Fruit fly (Drosophila melanogaster) whole organism, prepupa: ENCODE data around the gene bru1.

Source experiments
- CG10669 ChIP-seq: fragments of 200-800 bp; sonication (Bioruptor generic); optimal IDR thresholded peaks from 3 replicates; lab custom pipeline; 2018; ENCODE audit warnings: missing biosample characterization, mild to moderate bottlenecking, missing genetic modification characterization, moderate library complexity
- CG11294 ChIP-seq: fragments of 200-800 bp; sonication (Bioruptor generic); IDR thresholded peaks from 2 replicates; pipeline ENCODE4 v1.3.6; 2022; ENCODE audit warnings: missing biosample characterization, missing genetic modification characterization
- CG11762 ChIP-seq: fragments of 200-800 bp; sonication (Bioruptor generic); optimal IDR thresholded peaks from 3 replicates; lab custom pipeline; 2016; ENCODE audit warnings: missing biosample characterization, missing genetic modification characterization; ENCODE audit not compliant: insufficient read depth
- CG15336 ChIP-seq: fragments of 200-800 bp; sonication (Bioruptor generic); IDR thresholded peaks from 2 replicates; pipeline ENCODE4 v1.3.6; 2022; ENCODE audit warnings: missing biosample characterization, missing genetic modification characterization
- CG1621 ChIP-seq: fragments of 200-800 bp; sonication (Bioruptor generic); optimal IDR thresholded peaks from 3 replicates; lab custom pipeline; 2018; ENCODE audit warnings: missing biosample characterization, mild to moderate bottlenecking, missing genetic modification characterization
- CG3032 ChIP-seq: fragments of 200-800 bp; optimal IDR thresholded peaks from 2 replicates; lab custom pipeline; 2019; ENCODE audit warnings: missing biosample characterization, mild to moderate bottlenecking, missing genetic modification characterization, moderate library complexity
- CG31627 ChIP-seq: fragments of 200-800 bp; sonication (Bioruptor generic); optimal IDR thresholded peaks from 3 replicates; lab custom pipeline; 2016; ENCODE audit warnings: missing biosample characterization, missing genetic modification characterization
- CG34406 ChIP-seq: fragments of 200-800 bp; sonication (Bioruptor generic); optimal IDR thresholded peaks from 3 replicates; lab custom pipeline; 2016; ENCODE audit warnings: missing biosample characterization, missing genetic modification characterization
- CG4318 ChIP-seq: fragments of 200-800 bp; sonication (Bioruptor generic); optimal IDR thresholded peaks from 3 replicates; lab custom pipeline; 2017; ENCODE audit warnings: missing biosample characterization, mild to moderate bottlenecking, missing genetic modification characterization
- CG6276 ChIP-seq: fragments of 200-800 bp; sonication (Bioruptor generic); optimal IDR thresholded peaks from 2 replicates; lab custom pipeline; 2017; ENCODE audit warnings: missing biosample characterization, mild to moderate bottlenecking, missing genetic modification characterization
- CG6792 ChIP-seq: fragments of 200-800 bp; sonication (Bioruptor generic); optimal IDR thresholded peaks from 3 replicates; lab custom pipeline; 2016; ENCODE audit warnings: missing biosample characterization, missing genetic modification characterization
- CG6808 ChIP-seq: fragments of 200-800 bp; sonication (Bioruptor generic); optimal IDR thresholded peaks from 3 replicates; lab custom pipeline; 2017; ENCODE audit warnings: missing biosample characterization, missing genetic modification characterization, mild to moderate bottlenecking, moderate library complexity, missing genetic modification reagents
- CG6854 ChIP-seq: fragments of 200-800 bp; sonication (Bioruptor generic); optimal IDR thresholded peaks from 2 replicates; lab custom pipeline; 2017; ENCODE audit warnings: missing biosample characterization, mild to moderate bottlenecking, missing genetic modification characterization
- CG8119 ChIP-seq: fragments of 200-800 bp; sonication (Bioruptor generic); IDR thresholded peaks from 3 replicates; pipeline ENCODE4 v1.3.6; 2022; ENCODE audit warnings: missing biosample characterization, missing genetic modification characterization
- CG9139 ChIP-seq: fragments of 200-800 bp; sonication (Bioruptor generic); optimal IDR thresholded peaks from 3 replicates; lab custom pipeline; 2017; ENCODE audit warnings: missing biosample characterization, mild to moderate bottlenecking, missing genetic modification characterization
- Eip75B ChIP-seq: fragments of 200-800 bp; sonication (Bioruptor generic); optimal IDR thresholded peaks from 3 replicates; lab custom pipeline; 2016; ENCODE audit warnings: missing biosample characterization, missing genetic modification characterization
- Eip78C ChIP-seq: fragments of 200-800 bp; sonication (Bioruptor generic); peaks from one replicate; lab custom pipeline; 2016; ENCODE audit warnings: missing biosample characterization, missing genetic modification characterization
- Eip93F ChIP-seq: fragments of 200-800 bp; sonication (Bioruptor generic); optimal IDR thresholded peaks from 2 replicates; lab custom pipeline; 2016; ENCODE audit warnings: missing biosample characterization, mild to moderate bottlenecking, missing genetic modification characterization
- Ets96B ChIP-seq: fragments of 200-800 bp; optimal IDR thresholded peaks from 2 replicates; lab custom pipeline; 2019; ENCODE audit warnings: missing biosample characterization, mild to moderate bottlenecking, missing genetic modification characterization, moderate library complexity
- Gug ChIP-seq: fragments of 200-800 bp; sonication (Bioruptor generic); IDR thresholded peaks from 2 replicates; pipeline ENCODE4 v1.3.6; 2022; ENCODE audit warnings: missing biosample characterization, missing genetic modification characterization
- Hr38 ChIP-seq: sonication (Bioruptor generic); optimal IDR thresholded peaks from 2 replicates; lab custom pipeline; 2016; ENCODE audit warnings: missing biosample characterization, missing genetic modification characterization
- Hr39 ChIP-seq: fragments of 200-800 bp; sonication (Bioruptor generic); optimal IDR thresholded peaks from 2 replicates; lab custom pipeline; 2016; ENCODE audit warnings: missing biosample characterization, missing genetic modification characterization
- Hr4 ChIP-seq: fragments of 200-800 bp; sonication (Bioruptor generic); optimal IDR thresholded peaks from 3 replicates; lab custom pipeline; 2016; ENCODE audit warnings: missing biosample characterization, missing genetic modification characterization
- Lpt ChIP-seq: fragments of 200-800 bp; sonication (Bioruptor generic); optimal IDR thresholded peaks from 3 replicates; lab custom pipeline; 2016; ENCODE audit warnings: missing biosample characterization, missing genetic modification characterization
- Met ChIP-seq: fragments of 200-800 bp; sonication (Bioruptor generic); optimal IDR thresholded peaks from 3 replicates; lab custom pipeline; 2016; ENCODE audit warnings: missing biosample characterization, missing genetic modification characterization
- Smox ChIP-seq: fragments of 200-800 bp; sonication (Bioruptor generic); optimal IDR thresholded peaks from 3 replicates; lab custom pipeline; 2016; ENCODE audit warnings: missing biosample characterization, missing genetic modification characterization
- Sox102F ChIP-seq: fragments of 200-800 bp; sonication (Bioruptor generic); optimal IDR thresholded peaks from 2 replicates; lab custom pipeline; 2016; ENCODE audit warnings: missing biosample characterization, mild to moderate bottlenecking, missing genetic modification characterization
- Sox14 ChIP-seq: fragments of 200-800 bp; sonication (Bioruptor generic); optimal IDR thresholded peaks from 3 replicates; lab custom pipeline; 2016; ENCODE audit warnings: missing biosample characterization, missing genetic modification characterization
- Sox15 ChIP-seq: fragments of 200-800 bp; sonication (Bioruptor generic); optimal IDR thresholded peaks from 3 replicates; lab custom pipeline; 2016; ENCODE audit warnings: missing biosample characterization, missing genetic modification characterization
- achi ChIP-seq: fragments of 200-800 bp; sonication (Bioruptor generic); optimal IDR thresholded peaks from 3 replicates; lab custom pipeline; 2016; ENCODE audit warnings: missing biosample characterization, missing genetic modification characterization
- acj6 ChIP-seq: fragments of 200-800 bp; sonication (Bioruptor generic); optimal IDR thresholded peaks from 3 replicates; lab custom pipeline; 2016; ENCODE audit warnings: missing biosample characterization, missing genetic modification characterization
- cyc ChIP-seq: fragments of 200-800 bp; sonication (Bioruptor generic); optimal IDR thresholded peaks from 3 replicates; lab custom pipeline; 2016; ENCODE audit warnings: missing biosample characterization, missing genetic modification characterization
- dac ChIP-seq: fragments of 200-800 bp; sonication (Bioruptor generic); optimal IDR thresholded peaks from 2 replicates; lab custom pipeline; 2017; ENCODE audit warnings: missing biosample characterization, mild to moderate bottlenecking, missing genetic modification characterization
- dsx ChIP-seq: fragments of 200-800 bp; optimal IDR thresholded peaks from 3 replicates; lab custom pipeline; 2019; ENCODE audit warnings: missing biosample characterization, mild to moderate bottlenecking, missing genetic modification characterization, moderate library complexity; ENCODE audit not compliant: poor library complexity, severe bottlenecking
- fd59A ChIP-seq: fragments of 200-800 bp; sonication (Bioruptor generic); optimal IDR thresholded peaks from 2 replicates; lab custom pipeline; 2017; ENCODE audit warnings: missing biosample characterization, mild to moderate bottlenecking, missing genetic modification characterization, missing genetic modification reagents
- fd85E ChIP-seq: fragments of 200-800 bp; sonication (Bioruptor generic); optimal IDR thresholded peaks from 3 replicates; lab custom pipeline; 2016; ENCODE audit warnings: missing biosample characterization, missing genetic modification characterization
- fkh ChIP-seq: fragments of 200-800 bp; sonication (Bioruptor generic); optimal IDR thresholded peaks from 3 replicates; lab custom pipeline; 2017; ENCODE audit warnings: missing biosample characterization, mild to moderate bottlenecking, missing genetic modification characterization, moderate library complexity
- lz ChIP-seq: fragments of 200-800 bp; sonication (Bioruptor generic); optimal IDR thresholded peaks from 3 replicates; lab custom pipeline; 2016; ENCODE audit warnings: missing biosample characterization, missing genetic modification characterization
- net ChIP-seq: fragments of 200-800 bp; sonication (Bioruptor generic); optimal IDR thresholded peaks from 3 replicates; lab custom pipeline; 2016; ENCODE audit warnings: missing biosample characterization, missing genetic modification characterization
- pdm3 ChIP-seq: fragments of 200-800 bp; sonication (Bioruptor generic); optimal IDR thresholded peaks from 3 replicates; lab custom pipeline; 2016; ENCODE audit warnings: missing biosample characterization, missing genetic modification characterization
- salr ChIP-seq, 2 experiments: fragments of 200-800 bp; sonication (Bioruptor generic); optimal IDR thresholded peaks; 3 replicates each; lab custom pipeline; 2016 to 2018; ENCODE audit warnings: missing biosample characterization in 2 of 2, missing genetic modification characterization in 2 of 2, mild to moderate bottlenecking in 1 of 2
- spab ChIP-seq: fragments of 200-800 bp; sonication (Bioruptor generic); optimal IDR thresholded peaks from 2 replicates; lab custom pipeline; 2017; ENCODE audit warnings: missing biosample characterization, mild to moderate bottlenecking, missing genetic modification characterization, missing genetic modification reagents
- ss ChIP-seq, 2 experiments: fragments of 200-800 bp; sonication (Bioruptor generic); optimal IDR thresholded peaks; 2 replicates in 1 of 2; 3 replicates in 1 of 2; lab custom pipeline; 2017 to 2018; ENCODE audit warnings: mild to moderate bottlenecking in 2 of 2, missing biosample characterization in 2 of 2, missing genetic modification characterization in 2 of 2, moderate library complexity in 1 of 2
- topi ChIP-seq: fragments of 200-800 bp; sonication (Bioruptor generic); optimal IDR thresholded peaks from 3 replicates; lab custom pipeline; 2016; ENCODE audit warnings: missing biosample characterization, missing genetic modification characterization
- vri ChIP-seq: fragments of 200-800 bp; sonication (Bioruptor generic); optimal IDR thresholded peaks from 3 replicates; lab custom pipeline; 2016; ENCODE audit warnings: missing biosample characterization, mild to moderate bottlenecking, missing genetic modification characterization

bru1 gene

dm6 chr2L:12174493-12175129, at the start of gene bru1:
TSS of gene bru1 (plus strand) at chr2L:12175004.
- no peak for TF ChIP-seq CG11294 (GFP tag; lab: Robert Waterston, UW)
- no peak for TF ChIP-seq Sox15 (GFP tag; lab: Kevin White, UChicago)
- no peak for TF ChIP-seq spab (GFP tag; lab: Kevin White, UChicago)
- no peak for TF ChIP-seq dsx (GFP tag; lab: Kevin White, UChicago)
- TF ChIP-seq Sox102F (GFP tag; lab: Kevin White, UChicago), result no peak
- TF ChIP-seq CG6854 (GFP tag; lab: Kevin White, UChicago), result no peak
- TF ChIP-seq lz (GFP tag; lab: Kevin White, UChicago), result no peak
- TF ChIP-seq CG8119 (GFP tag; lab: Robert Waterston, UW), result no peak
- TF ChIP-seq fd59A (GFP tag; lab: Kevin White, UChicago), result no peak
- TF ChIP-seq Gug (GFP tag; lab: Robert Waterston, UW), result no peak
- no peak for TF ChIP-seq Sox14 (GFP tag; lab: Kevin White, UChicago)
- no peak for TF ChIP-seq vri
- no peak for TF ChIP-seq dac (GFP tag; lab: Kevin White, UChicago)
- TF ChIP-seq Eip78C (GFP tag; lab: Kevin White, UChicago), result no peak
- TF ChIP-seq ss (GFP tag; optimal IDR thresholded peaks at IDR 0.05; lab: Kevin White, UChicago), result no peak
- no peak for TF ChIP-seq CG10669

- TF ChIP-seq Met (GFP tag; lab: Kevin White, UChicago), result no peak
- peak; percentile 35 for TF ChIP-seq Hr4
- TF ChIP-seq Gug (GFP tag; lab: Robert Waterston, UW), result no peak
- no peak for TF ChIP-seq Sox14 (GFP tag; lab: Kevin White, UChicago)
- no peak for TF ChIP-seq CG6792
- no peak for TF ChIP-seq CG11762 (GFP tag; lab: Kevin White, UChicago)
- TF ChIP-seq dsx (GFP tag; lab: Kevin White, UChicago), result no peak
- TF ChIP-seq CG3032 (tag; lab: Kevin White, UChicago), result no peak
- no peak for TF ChIP-seq fkh (GFP tag; lab: Kevin White, UChicago)
- TF ChIP-seq lz (GFP tag; lab: Kevin White, UChicago), result no peak
- TF ChIP-seq CG34406 (GFP tag; lab: Kevin White, UChicago), result no peak
- no peak for TF ChIP-seq CG6808
- no peak for TF ChIP-seq CG9139 (GFP tag; lab: Kevin White, UChicago)
- no peak for TF ChIP-seq Sox15 (GFP tag; lab: Kevin White, UChicago)
- no peak for TF ChIP-seq fd85E (GFP tag; lab: Kevin White, UChicago)
- TF ChIP-seq pdm3 (GFP tag; lab: Kevin White, UChicago), result peak; percentile 2
- TF ChIP-seq dac (GFP tag; lab: Kevin White, UChicago), result no peak
- no peak for TF ChIP-seq Hr38 (GFP tag; lab: Kevin White, UChicago)
- peak; percentile 37 for TF ChIP-seq achi (GFP tag; lab: Kevin White, UChicago)
- no peak for TF ChIP-seq CG6276 (GFP tag; lab: Kevin White, UChicago)
- TF ChIP-seq topi (GFP tag; lab: Kevin White, UChicago), result no peak
- TF ChIP-seq CG11294 (GFP tag; lab: Robert Waterston, UW), result no peak
- no peak for TF ChIP-seq Ets96B (tag; lab: Kevin White, UChicago)
- TF ChIP-seq CG4318 (GFP tag; lab: Kevin White, UChicago), result no peak
- TF ChIP-seq Hr39 (GFP tag; lab: Kevin White, UChicago), result no peak
- no peak for TF ChIP-seq CG15336 (GFP tag; lab: Robert Waterston, UW)
- TF ChIP-seq CG1621, result no peak
- TF ChIP-seq ss (GFP tag; optimal IDR thresholded peaks at IDR 0.05; lab: Kevin White, UChicago), result no peak
- TF ChIP-seq cyc, result no peak
- TF ChIP-seq salr (GFP tag; optimal IDR thresholded peaks at IDR 0.05; lab: Kevin White, UChicago), result no peak
- TF ChIP-seq acj6 (GFP tag; lab: Kevin White, UChicago), result peak; percentile 6
- TF ChIP-seq Eip78C (GFP tag; lab: Kevin White, UChicago), result peak; percentile 63
- TF ChIP-seq Smox (GFP tag; lab: Kevin White, UChicago), result no peak
- TF ChIP-seq CG31627, result no peak
- TF ChIP-seq Eip75B (GFP tag; lab: Kevin White, UChicago), result no peak
- TF ChIP-seq Sox102F (GFP tag; lab: Kevin White, UChicago), result no peak
- TF ChIP-seq Eip93F (GFP tag; lab: Kevin White, UChicago), result no peak
- TF ChIP-seq net, result no peak
- TF ChIP-seq Lpt (GFP tag; lab: Kevin White, UChicago), result no peak
- TF ChIP-seq CG8119 (GFP tag; lab: Robert Waterston, UW), result no peak
- TF ChIP-seq vri, result no peak
Observed at dm6 chr2L:12133275-12134124, 41.3 kb upstream of the bru1 start, which contains the start of gene rho-6. TSS of gene rho-6 (minus strand) at chr2L:12133411.
